Worm (Caenorhabditis elegans): Measurements from ENCODE around the gene C05G5.1.

- TF ChIP-seq elt-2 (tag; optimal IDR thresholded peaks at IDR 0.05) (peak; percentile 8), unc-62 (GFP tag; optimal IDR thresholded peaks at IDR 0.05) (no peak), unc-30 (tag; optimal IDR thresholded peaks at IDR 0.05) (no peak), lsy-2 (tag; optimal IDR thresholded peaks at IDR 0.05) (no peak), nhr-77 (tag; optimal IDR thresholded peaks at IDR 0.05) (no peak), egl-27 (tag; optimal IDR thresholded peaks at IDR 0.05) (no peak)
Observed at ce11 chrX:14771682-14772081, 31.8 kb upstream of the C05G5.1 start, which contains the start of gene Y16B4A.2.

Measured in whole organism, L1 larva.